Worm (Caenorhabditis elegans): Measurements from ENCODE around the gene ZK596.3.

ce11 chrIV:10881230-10881629, 23.0 kb downstream of the ZK596.3 start, which contains the start of gene F13E9.13:
- no peak for TF ChIP-seq bed-3 (GFP tag; optimal IDR thresholded peaks at IDR 0.05)
- no peak for TF ChIP-seq ztf-11 (tag; optimal IDR thresholded peaks at IDR 0.05)
- TF ChIP-seq unc-39 (tag; optimal IDR thresholded peaks at IDR 0.05), result no peak
- no peak for TF ChIP-seq lin-13 (tag; optimal IDR thresholded peaks at IDR 0.05)
- no peak for TF ChIP-seq mls-2 (tag; optimal IDR thresholded peaks at IDR 0.05)
- no peak for TF ChIP-seq elt-3 (tag; optimal IDR thresholded peaks at IDR 0.05)
- no peak for TF ChIP-seq drap-1 (GFP tag; optimal IDR thresholded peaks at IDR 0.05)
- no peak for TF ChIP-seq pha-4 (tag; optimal IDR thresholded peaks at IDR 0.05)
- TF ChIP-seq snpc-4 (tag; optimal IDR thresholded peaks at IDR 0.05), result no peak
- no peak for TF ChIP-seq blmp-1 (tag; optimal IDR thresholded peaks at IDR 0.05)
- TF ChIP-seq mab-5 (tag; optimal IDR thresholded peaks at IDR 0.05), result no peak
- no peak for TF ChIP-seq tbx-8 (GFP tag; optimal IDR thresholded peaks at IDR 0.05)
- no peak for TF ChIP-seq unc-62 (GFP tag; optimal IDR thresholded peaks at IDR 0.05)
